Fruit fly (Drosophila melanogaster): ENCODE data around the gene CG10600.

DNA sequence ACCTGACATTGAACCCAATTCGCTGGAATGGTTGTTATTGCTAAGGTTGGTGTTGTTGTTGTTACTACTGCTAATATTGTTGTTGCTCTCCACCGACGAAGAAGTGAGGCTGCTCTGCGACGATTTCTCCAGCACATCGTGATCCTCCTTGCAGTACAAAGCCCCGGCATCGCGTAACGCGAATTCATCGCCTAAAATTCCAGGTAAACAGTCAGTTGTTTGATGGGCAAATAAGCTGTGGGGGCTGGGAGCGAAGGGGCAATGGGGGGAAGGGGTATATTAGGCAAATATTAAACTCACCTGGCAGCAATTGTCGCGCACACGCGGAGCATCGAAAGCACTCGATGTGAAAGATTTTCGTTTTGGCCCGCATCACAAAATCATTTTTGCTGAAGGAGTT is 24.6 kb upstream of the CG10600 start:
- no peak for TF ChIP-seq Vsx2 (GFP tag; optimal IDR thresholded peaks at IDR 0.05; ENCODE audit: partially characterized antibody)
- no peak for TF ChIP-seq Sp1 (GFP tag; optimal IDR thresholded peaks at IDR 0.05)
